Worm (Caenorhabditis elegans) whole organism, L2 larva: ENCODE data around the gene M02H5.8.

Experiments
- C34F6.9 ChIP-seq: fragments of 150-350 bp; optimal IDR thresholded peaks from 2 replicates; lab custom pipeline; 2014; ENCODE audit warnings: missing biosample characterization, missing genetic modification characterization
- F13H6.1 ChIP-seq: sonication (generic microtip); optimal IDR thresholded peaks from 2 replicates; lab custom pipeline; 2016; ENCODE audit warnings: missing genetic modification characterization, missing compliant biosample characterization
- R02D3.7 ChIP-seq: fragments of 150-350 bp; optimal IDR thresholded peaks from 2 replicates; lab custom pipeline; 2014; ENCODE audit warnings: missing biosample characterization, missing genetic modification characterization
- aly-2 ChIP-seq: fragments of 150-350 bp; optimal IDR thresholded peaks from 2 replicates; lab custom pipeline; 2014; ENCODE audit warnings: missing biosample characterization, missing genetic modification characterization
- ama-1 ChIP-seq: fragments of 150-350 bp; optimal IDR thresholded peaks from 2 replicates; lab custom pipeline; 2018; ENCODE audit warnings: inconsistent platforms
- ceh-16 ChIP-seq: fragments of 150-350 bp; optimal IDR thresholded peaks from 2 replicates; lab custom pipeline; 2014; ENCODE audit warnings: missing biosample characterization, missing genetic modification characterization
- ceh-82 ChIP-seq: fragments of 150-350 bp; optimal IDR thresholded peaks from 2 replicates; lab custom pipeline; 2014; ENCODE audit warnings: missing biosample characterization, missing genetic modification characterization
- crh-2 ChIP-seq: sonication (generic microtip); optimal IDR thresholded peaks from 2 replicates; lab custom pipeline; 2017; ENCODE audit warnings: missing biosample characterization, missing genetic modification characterization
- egl-27 ChIP-seq: sonication (generic microtip); optimal IDR thresholded peaks from 3 replicates; lab custom pipeline; 2017; ENCODE audit warnings: missing biosample characterization, missing genetic modification reagents, missing genetic modification characterization
- elt-1 ChIP-seq: fragments of 150-350 bp; optimal IDR thresholded peaks from 2 replicates; lab custom pipeline; 2014; ENCODE audit warnings: missing biosample characterization, missing genetic modification characterization
- elt-3 ChIP-seq: sonication (generic microtip); optimal IDR thresholded peaks from 2 replicates; lab custom pipeline; 2017; ENCODE audit warnings: missing biosample characterization, missing genetic modification characterization
- fos-1 ChIP-seq: fragments of 150-350 bp; optimal IDR thresholded peaks from 2 replicates; lab custom pipeline; 2014; ENCODE audit warnings: missing biosample characterization, missing genetic modification characterization
- gmeb-1 ChIP-seq: fragments of 150-350 bp; optimal IDR thresholded peaks from 2 replicates; lab custom pipeline; 2014; ENCODE audit warnings: missing biosample characterization, missing genetic modification characterization
- lin-11 ChIP-seq: fragments of 150-350 bp; sonication (generic microtip); optimal IDR thresholded peaks from 2 replicates; lab custom pipeline; 2014; ENCODE audit warnings: missing biosample characterization, missing genetic modification characterization, inconsistent platforms, mixed read lengths
- lin-13 ChIP-seq: fragments of 150-350 bp; optimal IDR thresholded peaks from 2 replicates; lab custom pipeline; 2014; ENCODE audit warnings: missing biosample characterization, missing genetic modification reagents, missing genetic modification characterization
- lin-39 ChIP-seq: fragments of 150-350 bp; optimal IDR thresholded peaks from 2 replicates; lab custom pipeline; 2014; ENCODE audit warnings: missing biosample characterization, missing genetic modification reagents, missing genetic modification characterization
- lsy-2 ChIP-seq, 2 experiments: fragments of 150-350 bp in 1 of 2; sonication (generic microtip) in 1 of 2; optimal IDR thresholded peaks; 2 replicates each; lab custom pipeline; 2014 to 2017; ENCODE audit warnings: missing biosample characterization in 2 of 2, missing genetic modification characterization in 2 of 2
- mbf-1 ChIP-seq: sonication (generic microtip); optimal IDR thresholded peaks from 2 replicates; lab custom pipeline; 2017; ENCODE audit warnings: missing biosample characterization, missing genetic modification characterization
- mdl-1 ChIP-seq, 2 experiments: fragments of 150-350 bp in 1 of 2; sonication (generic microtip) in 1 of 2; optimal IDR thresholded peaks; 2 replicates each; lab custom pipeline; 2017; ENCODE audit warnings: missing biosample characterization in 2 of 2, missing genetic modification characterization in 2 of 2
- nhr-10 ChIP-seq: sonication (generic microtip); optimal IDR thresholded peaks from 2 replicates; lab custom pipeline; 2017; ENCODE audit warnings: missing biosample characterization, missing genetic modification characterization
- nhr-12 ChIP-seq: fragments of 150-350 bp; optimal IDR thresholded peaks from 2 replicates; lab custom pipeline; 2014; ENCODE audit warnings: missing biosample characterization, missing genetic modification characterization
- nhr-129 ChIP-seq: fragments of 150-350 bp; optimal IDR thresholded peaks from 2 replicates; lab custom pipeline; 2014; ENCODE audit warnings: missing biosample characterization, missing genetic modification characterization
- nhr-23 ChIP-seq: fragments of 150-350 bp; optimal IDR thresholded peaks from 2 replicates; lab custom pipeline; 2014; ENCODE audit warnings: missing biosample characterization, missing genetic modification reagents, missing genetic modification characterization
- nhr-237 ChIP-seq: fragments of 150-350 bp; optimal IDR thresholded peaks from 2 replicates; lab custom pipeline; 2014; ENCODE audit warnings: missing biosample characterization, missing genetic modification characterization
- nhr-6 ChIP-seq: fragments of 150-350 bp; optimal IDR thresholded peaks from 2 replicates; lab custom pipeline; 2014; ENCODE audit warnings: missing biosample characterization, missing genetic modification characterization
- nhr-77 ChIP-seq: fragments of 150-350 bp; optimal IDR thresholded peaks from 2 replicates; lab custom pipeline; 2014; ENCODE audit warnings: missing biosample characterization, missing genetic modification characterization
- peb-1 ChIP-seq: fragments of 150-350 bp; optimal IDR thresholded peaks from 2 replicates; lab custom pipeline; 2014; ENCODE audit warnings: missing biosample characterization, missing genetic modification characterization
- sem-4 ChIP-seq: fragments of 150-350 bp; optimal IDR thresholded peaks from 2 replicates; lab custom pipeline; 2014; ENCODE audit warnings: missing biosample characterization, missing genetic modification reagents, missing genetic modification characterization
- sma-3 ChIP-seq: sonication (generic microtip); optimal IDR thresholded peaks from 2 replicates; lab custom pipeline; 2016; ENCODE audit warnings: missing genetic modification reagents, missing genetic modification characterization, missing compliant biosample characterization
- sma-9 ChIP-seq, 2 experiments: fragments of 150-350 bp in 1 of 2; sonication (generic microtip) in 1 of 2; optimal IDR thresholded peaks; 2 replicates each; lab custom pipeline; 2014 to 2016; ENCODE audit warnings: missing genetic modification characterization in 2 of 2, mild to moderate bottlenecking in 1 of 2, missing biosample characterization in 1 of 2, missing compliant biosample characterization in 1 of 2, missing genetic modification reagents in 1 of 2, moderate library complexity in 1 of 2
- snpc-4 ChIP-seq: fragments of 150-350 bp; optimal IDR thresholded peaks from 2 replicates; lab custom pipeline; 2014; ENCODE audit warnings: missing biosample characterization, missing genetic modification characterization
- unc-55 ChIP-seq: fragments of 150-350 bp; sonication (generic microtip); optimal IDR thresholded peaks from 3 replicates; lab custom pipeline; 2014; ENCODE audit warnings: missing biosample characterization, missing genetic modification reagents, missing genetic modification characterization
- zag-1 ChIP-seq: fragments of 150-350 bp; optimal IDR thresholded peaks from 2 replicates; lab custom pipeline; 2014; ENCODE audit warnings: missing biosample characterization, missing genetic modification characterization
- ztf-11 ChIP-seq: sonication (generic microtip); optimal IDR thresholded peaks from 2 replicates; lab custom pipeline; 2017; ENCODE audit warnings: missing biosample characterization, missing genetic modification characterization
- ztf-4 ChIP-seq: fragments of 150-350 bp; optimal IDR thresholded peaks from 2 replicates; lab custom pipeline; 2014; ENCODE audit warnings: missing biosample characterization, missing genetic modification characterization

Gene M02H5.8

DNA sequence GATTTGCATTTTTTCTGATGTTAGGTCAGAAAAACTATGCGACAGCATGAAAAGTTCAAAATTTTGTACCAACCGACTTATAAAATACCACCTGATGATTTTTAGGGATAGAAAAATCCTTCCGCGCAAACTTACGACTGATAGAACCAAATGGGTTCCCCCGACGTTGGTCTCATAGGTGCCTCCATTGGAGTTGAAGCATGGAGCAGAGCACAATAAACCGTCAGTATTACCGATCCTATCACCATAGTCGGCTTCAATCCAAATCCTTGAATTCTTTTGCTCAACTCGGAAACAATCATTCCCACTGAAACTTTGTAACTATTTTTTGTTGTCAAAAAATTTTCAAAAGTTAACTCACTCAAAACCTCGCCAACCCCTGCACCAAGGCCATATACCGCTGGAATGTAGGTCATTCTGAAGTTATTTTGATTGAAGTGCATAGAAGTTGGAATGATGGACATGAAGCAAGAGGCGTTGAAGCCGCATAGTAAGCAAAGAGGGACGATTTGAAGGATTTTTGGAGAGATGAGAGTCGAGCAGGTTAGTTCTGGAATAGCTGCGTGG is 10.5 kb upstream of the M02H5.8 start:
- TF ChIP-seq gmeb-1 (tag; lab: Kevin White, UChicago) (no peak), lin-13 (GFP tag; lab: Kevin White, UChicago) (no peak), F13H6.1 (tag; lab: Kevin White, UChicago) (no peak), peb-1 (tag; lab: Kevin White, UChicago) (no peak), lin-39 (no peak), lsy-2 (tag; optimal IDR thresholded peaks at IDR 0.05; lab: Kevin White, UChicago) (no peak), aly-2 (tag; lab: Kevin White, UChicago) (no peak), nhr-12 (tag; lab: Kevin White, UChicago) (no peak), mdl-1 (tag; optimal IDR thresholded peaks at IDR 0.05; lab: Kevin White, UChicago) (no peak), snpc-4 (tag; lab: Kevin White, UChicago) (no peak), nhr-129 (tag; lab: Kevin White, UChicago) (no peak), ceh-16 (tag; lab: Kevin White, UChicago) (no peak), zag-1 (tag; lab: Kevin White, UChicago) (no peak), elt-3 (no peak), nhr-23 (tag; lab: Kevin White, UChicago) (no peak), nhr-237 (tag; lab: Kevin White, UChicago) (no peak), sma-9 (GFP tag; optimal IDR thresholded peaks at IDR 0.05; lab: Kevin White, UChicago) (no peak), sma-9 (tag; optimal IDR thresholded peaks at IDR 0.05; lab: Kevin White, UChicago) (no peak)

ce11 chrV:440923-441322 is 8.9 kb upstream of the M02H5.8 start, which contains the start of gene B0554.7:
Gene B0554.7, minus strand, starts transcription at chrV:441023.
- no peak for TF ChIP-seq egl-27 (tag; lab: Kevin White, UChicago)
- no peak for TF ChIP-seq lin-11
- no peak for TF ChIP-seq R02D3.7 (tag; lab: Kevin White, UChicago)
- no peak for TF ChIP-seq sem-4 (tag; lab: Kevin White, UChicago)
- TF ChIP-seq crh-2 (tag; lab: Kevin White, UChicago) = no peak
- no peak for TF ChIP-seq nhr-10 (tag; lab: Kevin White, UChicago)
- TF ChIP-seq nhr-6 (tag; lab: Kevin White, UChicago) = no peak

DNA sequence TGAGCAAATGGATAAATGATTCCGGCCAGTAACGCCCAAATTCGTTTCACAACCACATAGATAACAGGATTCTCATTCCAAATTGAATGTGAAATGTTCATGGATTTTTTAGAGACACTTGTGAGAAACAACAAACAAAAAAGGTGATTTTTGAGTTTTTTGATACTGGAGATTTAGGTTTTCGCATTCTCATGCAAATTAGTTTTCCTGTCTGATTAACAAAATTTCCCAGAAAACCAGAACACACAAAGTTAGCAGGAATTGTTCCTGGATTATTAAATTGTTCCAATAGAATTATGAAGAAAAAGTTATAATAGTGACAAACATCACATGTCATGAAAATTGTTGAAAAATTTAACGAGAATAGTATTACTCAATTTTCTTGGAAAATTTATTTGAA is 6.6 kb upstream of the M02H5.8 start, which contains the start of gene srh-33:
TSS of gene srh-33 (minus strand) at position 101 of the 400 bp plus-strand sequence.
- no peak for TF ChIP-seq gmeb-1 (tag; lab: Kevin White, UChicago)
- no peak for TF ChIP-seq snpc-4 (tag; lab: Kevin White, UChicago)
- TF ChIP-seq, all 48 proteins: peak for 0

DNA sequence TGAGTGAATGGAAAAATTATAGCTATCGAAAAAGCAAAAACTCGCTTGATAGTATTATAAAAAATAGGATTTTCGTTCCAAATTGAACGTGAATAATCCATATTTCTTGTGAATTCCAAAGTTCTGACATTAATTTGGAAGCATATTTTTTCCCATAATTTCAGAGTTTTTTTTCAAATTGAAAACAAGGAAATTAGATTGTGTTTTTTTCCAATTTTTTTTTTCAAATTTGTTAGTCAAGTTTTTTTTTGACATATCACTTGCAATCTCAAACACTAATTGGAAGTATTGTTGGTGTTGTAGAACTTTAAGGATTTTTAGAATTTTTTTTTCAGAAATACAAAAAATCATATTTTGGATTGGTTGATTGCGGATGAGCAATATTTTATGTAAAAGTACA is 3.2 kb upstream of the M02H5.8 start, which contains the start of gene srh-34:
TSS of gene srh-34 (minus strand) at position 101 of the 400 bp plus-strand sequence.
- TF ChIP-seq sem-4 (tag; lab: Kevin White, UChicago) (no peak), gmeb-1 (tag; lab: Kevin White, UChicago) (no peak), aly-2 (tag; lab: Kevin White, UChicago) (no peak), R02D3.7 (tag; lab: Kevin White, UChicago) (no peak)

DNA sequence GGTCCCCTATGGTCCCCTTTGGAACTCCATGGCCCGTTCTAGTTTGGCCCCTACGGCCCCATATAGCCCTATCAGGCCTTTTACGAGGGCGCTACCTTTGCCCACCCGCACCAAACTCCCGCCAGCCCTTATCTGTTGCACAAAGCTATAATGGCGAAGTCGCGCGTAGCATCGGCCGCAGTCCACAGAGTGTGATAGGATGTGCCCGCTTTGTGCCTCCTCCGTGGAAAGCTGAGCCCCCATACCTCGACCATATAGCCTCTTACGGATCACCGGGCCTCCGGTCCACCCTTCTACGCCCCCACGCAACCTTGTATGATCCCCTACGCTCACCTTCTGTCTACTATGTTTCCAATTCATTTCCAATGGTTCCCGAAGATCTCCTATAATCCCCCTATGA is 2.8 kb upstream of the M02H5.8 start:
- TF ChIP-seq C34F6.9 (tag; lab: Kevin White, UChicago) (no peak), nhr-77 (tag; lab: Kevin White, UChicago) (no peak), ztf-4 (tag; lab: Kevin White, UChicago) (no peak), ama-1 (no peak), sma-3 (no peak), R02D3.7 (tag; lab: Kevin White, UChicago) (no peak), elt-1 (no peak), ceh-82 (tag; lab: Kevin White, UChicago) (no peak), fos-1 (tag; lab: Kevin White, UChicago) (no peak), lin-13 (GFP tag; lab: Kevin White, UChicago) (no peak), unc-55 (GFP tag; lab: Kevin White, UChicago) (no peak), snpc-4 (tag; lab: Kevin White, UChicago) (no peak), F13H6.1 (tag; lab: Kevin White, UChicago) (no peak), ceh-16 (tag; lab: Kevin White, UChicago) (no peak), egl-27 (tag; lab: Kevin White, UChicago) (no peak), mbf-1 (tag; lab: Kevin White, UChicago) (no peak), ztf-11 (tag; lab: Kevin White, UChicago) (no peak), crh-2 (tag; lab: Kevin White, UChicago) (no peak)
